5 worm cellular contexts compared by ENCODE assay signal in genomic region chrX:8368210-8368609, ce11.
TF ChIP-seq lines count a peak whose summit lies in the region.

No protein-coding gene starts in this region.

TF ChIP-seq in whole organism, L1 larva, 84 proteins besides CTCF, POLR2A, EP300 and RAD21 (continues in another document):
- TF ChIP-seq aha-1 (tag; optimal IDR thresholded peaks at IDR 0.05; lab: Kevin White, UChicago) (peak; percentile 30), vab-15 (tag; optimal IDR thresholded peaks at IDR 0.05; lab: Kevin White, UChicago) (no peak), lir-3 (tag; optimal IDR thresholded peaks at IDR 0.05; lab: Kevin White, UChicago; ENCODE audit: poor library complexity) (no peak), alr-1 (tag; optimal IDR thresholded peaks at IDR 0.05; lab: Kevin White, UChicago; ENCODE audit: borderline replicate concordance) (no peak), ceh-8 (GFP tag; optimal IDR thresholded peaks at IDR 0.05; lab: Kevin White, UChicago) (peak; percentile 4), mef-2 (tag; optimal IDR thresholded peaks at IDR 0.05; lab: Kevin White, UChicago) (no peak), nhr-47 (tag; optimal IDR thresholded peaks at IDR 0.05; lab: Kevin White, UChicago) (peak; percentile 86), zag-1 (tag; optimal IDR thresholded peaks at IDR 0.05; lab: Kevin White, UChicago) (no peak), blmp-1 (tag; optimal IDR thresholded peaks at IDR 0.05; lab: Kevin White, UChicago) (peak; percentile 75), mab-9 (GFP tag; IDR thresholded peaks at IDR 0.05; lab: Robert Waterston, UW) (peak; percentile 59), C16A3.4 (tag; optimal IDR thresholded peaks at IDR 0.05; lab: Kevin White, UChicago) (peak; percentile 77), lin-35 (GFP tag; optimal IDR thresholded peaks at IDR 0.05; lab: Kevin White, UChicago) (peak; percentile 68 to 80), fos-1 (tag; optimal IDR thresholded peaks at IDR 0.05; lab: Kevin White, UChicago) (peak; percentile 15), snu-23 (GFP tag; optimal IDR thresholded peaks at IDR 0.05; lab: Kevin White, UChicago) (peak; percentile 80), unc-130 (tag; optimal IDR thresholded peaks at IDR 0.05; lab: Kevin White, UChicago) (peak; percentile 33), pqm-1 (tag; optimal IDR thresholded peaks at IDR 0.05; lab: Kevin White, UChicago) (no peak), nhr-11 (tag; optimal IDR thresholded peaks at IDR 0.05; lab: Kevin White, UChicago) (no peak), irx-1 (tag; optimal IDR thresholded peaks at IDR 0.05; lab: Kevin White, UChicago) (peak; percentile 71)

TF ChIP-seq in whole organism, L3 larva, 47 proteins besides CTCF, POLR2A, EP300 and RAD21 (continues in another document):
- TF ChIP-seq elt-2 (tag; optimal IDR thresholded peaks at IDR 0.05; lab: Kevin White, UChicago): peak; percentile 62
- peak; percentile 82 for TF ChIP-seq pqm-1 (tag; optimal IDR thresholded peaks at IDR 0.05; lab: Kevin White, UChicago)
- peak; percentile 69 for TF ChIP-seq snpc-4 (tag; optimal IDR thresholded peaks at IDR 0.05; lab: Kevin White, UChicago)
- TF ChIP-seq jun-1 (tag; optimal IDR thresholded peaks at IDR 0.05; lab: Kevin White, UChicago): peak; percentile 81
- TF ChIP-seq pha-4 (tag; optimal IDR thresholded peaks at IDR 0.05; lab: Kevin White, UChicago): peak; percentile 80
- no peak for TF ChIP-seq nhr-43 (tag; optimal IDR thresholded peaks at IDR 0.05; lab: Kevin White, UChicago; ENCODE audit: poor library complexity, severe bottlenecking)
- TF ChIP-seq unc-39 (tag; optimal IDR thresholded peaks at IDR 0.05; lab: Kevin White, UChicago): no peak
- TF ChIP-seq nhr-25 (tag; optimal IDR thresholded peaks at IDR 0.05; lab: Kevin White, UChicago): no peak
- peak; percentile 45 for TF ChIP-seq ceh-28 (tag; optimal IDR thresholded peaks at IDR 0.05; lab: Kevin White, UChicago)
- no peak for TF ChIP-seq ztf-4 (tag; optimal IDR thresholded peaks at IDR 0.05; lab: Kevin White, UChicago)
- TF ChIP-seq nhr-12 (tag; optimal IDR thresholded peaks at IDR 0.05; lab: Kevin White, UChicago): no peak
- TF ChIP-seq eor-1 (tag; optimal IDR thresholded peaks at IDR 0.05; lab: Kevin White, UChicago): no peak
- no peak for TF ChIP-seq ZK546.5 (tag; optimal IDR thresholded peaks at IDR 0.05; lab: Kevin White, UChicago)
- TF ChIP-seq R02D3.7 (tag; optimal IDR thresholded peaks at IDR 0.05; lab: Kevin White, UChicago): peak; percentile 42
- TF ChIP-seq egl-27 (tag; optimal IDR thresholded peaks at IDR 0.05; lab: Kevin White, UChicago): peak; percentile 3
- no peak for TF ChIP-seq sea-2 (GFP tag; optimal IDR thresholded peaks at IDR 0.05; lab: Kevin White, UChicago)
- peak; percentile 56 for TF ChIP-seq hmg-11 (tag; optimal IDR thresholded peaks at IDR 0.05; lab: Kevin White, UChicago)
- TF ChIP-seq elt-3 (tag; optimal IDR thresholded peaks at IDR 0.05; lab: Kevin White, UChicago): no peak
- no peak for TF ChIP-seq unc-62 (GFP tag; optimal IDR thresholded peaks at IDR 0.05; lab: Kevin White, UChicago)

TF ChIP-seq in whole organism, early embryonic, 17 proteins besides CTCF, POLR2A, EP300 and RAD21:
- no peak for TF ChIP-seq tbx-37 (GFP tag; conservative IDR thresholded peaks at IDR 0.05; lab: Robert Waterston, UW)
- TF ChIP-seq aly-1 (tag; optimal IDR thresholded peaks at IDR 0.05; lab: Kevin White, UChicago): peak; percentile 48
- no peak for TF ChIP-seq hmg-4 (GFP tag; optimal IDR thresholded peaks at IDR 0.05; lab: Kevin White, UChicago)
- TF ChIP-seq flt-1 (GFP tag; IDR thresholded peaks at IDR 0.05; lab: Robert Waterston, UW): peak; percentile 10; the same call in 1 of the 2 replicates
- TF ChIP-seq F13C5.2 (tag; optimal IDR thresholded peaks at IDR 0.05; lab: Kevin White, UChicago): peak; percentile 34
- no peak for TF ChIP-seq ceh-36 (tag; optimal IDR thresholded peaks at IDR 0.05; lab: Kevin White, UChicago)

TF ChIP-seq in whole organism, midembryonic, 9 proteins besides CTCF, POLR2A, EP300 and RAD21:
- TF ChIP-seq cog-1 (tag; optimal IDR thresholded peaks at IDR 0.05; lab: Kevin White, UChicago) (peak; percentile 52), ref-1 (GFP tag; conservative IDR thresholded peaks at IDR 0.05; lab: Robert Waterston, UW) (no peak)

TF ChIP-seq in whole organism, young adult, 124 proteins besides CTCF, POLR2A, EP300 and RAD21 (continues in another document):
- TF ChIP-seq ztf-6 (GFP tag; IDR thresholded peaks at IDR 0.05; lab: Robert Waterston, UW) (no peak), egl-18 (GFP tag; IDR thresholded peaks at IDR 0.05; lab: Robert Waterston, UW) (no peak), lin-35 (GFP tag; optimal IDR thresholded peaks at IDR 0.05; lab: Kevin White, UChicago) (peak in 1 of 3 experiments; percentile 74), Y95B8A.8 (GFP tag; IDR thresholded peaks at IDR 0.05; lab: Robert Waterston, UW) (no peak), lin-54 (GFP tag; optimal IDR thresholded peaks at IDR 0.05; lab: Kevin White, UChicago) (no peak), ceh-27 (GFP tag; optimal IDR thresholded peaks at IDR 0.05; lab: Kevin White, UChicago) (peak; percentile 34), F33H1.4 (GFP tag; IDR thresholded peaks at IDR 0.05; lab: Robert Waterston, UW) (no peak), efl-1 (GFP tag; optimal IDR thresholded peaks at IDR 0.05; lab: Kevin White, UChicago) (no peak), F57A8.1 (GFP tag; optimal IDR thresholded peaks at IDR 0.05; lab: Kevin White, UChicago) (no peak), K12H6.12 (tag; optimal IDR thresholded peaks at IDR 0.05; lab: Kevin White, UChicago) (peak; percentile 53), F52B5.7 (tag; optimal IDR thresholded peaks at IDR 0.05; lab: Kevin White, UChicago) (no peak), madf-3 (GFP tag; IDR thresholded peaks at IDR 0.05; lab: Robert Waterston, UW) (no peak), F22D6.2 (tag; optimal IDR thresholded peaks at IDR 0.05; lab: Kevin White, UChicago) (no peak), mes-4 (tag; optimal IDR thresholded peaks at IDR 0.05; lab: Kevin White, UChicago) (no peak), sea-2 (GFP tag; IDR thresholded peaks at IDR 0.05; lab: Robert Waterston, UW) (no peak), unc-62 (GFP tag; optimal IDR thresholded peaks at IDR 0.05; lab: Kevin White, UChicago) (no peak), ceh-100 (GFP tag; IDR thresholded peaks at IDR 0.05; lab: Robert Waterston, UW) (no peak), Y53G8AR.9 (GFP tag; conservative IDR thresholded peaks at IDR 0.05; lab: Robert Waterston, UW) (0 out of 2 replicates have a peak, but pooled peaks have one; percentile 43), ceh-58 (GFP tag; IDR thresholded peaks at IDR 0.05; lab: Robert Waterston, UW) (no peak), nhr-120 (GFP tag; IDR thresholded peaks at IDR 0.05; lab: Robert Waterston, UW) (no peak), T07F8.4 (tag; optimal IDR thresholded peaks at IDR 0.05; lab: Kevin White, UChicago) (no peak), repo-1 (tag; optimal IDR thresholded peaks at IDR 0.05; lab: Kevin White, UChicago) (no peak), let-526 (GFP tag; IDR thresholded peaks at IDR 0.05; lab: Robert Waterston, UW) (0 out of 2 replicates have a peak, but pooled peaks have one; percentile 53), sptf-2 (GFP tag; optimal IDR thresholded peaks at IDR 0.05; lab: Kevin White, UChicago) (no peak), bed-2 (GFP tag; IDR thresholded peaks at IDR 0.05; lab: Robert Waterston, UW) (no peak), lin-40 (tag; optimal IDR thresholded peaks at IDR 0.05; lab: Kevin White, UChicago) (peak; percentile 78), B0336.3 (GFP tag; IDR thresholded peaks at IDR 0.05; lab: Robert Waterston, UW) (no peak; the same call in 1 of the 2 replicates), let-607 (tag; optimal IDR thresholded peaks at IDR 0.05; lab: Kevin White, UChicago) (peak in 1 of 2 experiments; percentile 28), unc-130 (GFP tag; optimal IDR thresholded peaks at IDR 0.05; lab: Kevin White, UChicago) (no peak), F49E8.2 (tag; optimal IDR thresholded peaks at IDR 0.05; lab: Kevin White, UChicago; ENCODE audit: insufficient read depth) (no peak), rcor-1 (GFP tag; IDR thresholded peaks at IDR 0.05; lab: Robert Waterston, UW) (0 out of 2 replicates have a peak, but pooled peaks have one; percentile 47), zim-3 (tag; optimal IDR thresholded peaks at IDR 0.05; lab: Kevin White, UChicago) (no peak), xnd-1 (tag; optimal IDR thresholded peaks at IDR 0.05; lab: Kevin White, UChicago) (no peak), ekl-4 (GFP tag; IDR thresholded peaks at IDR 0.05; lab: Robert Waterston, UW) (no peak), hlh-26 (GFP tag; conservative IDR thresholded peaks at IDR 0.05; lab: Robert Waterston, UW) (no peak), K11D2.4 (GFP tag; IDR thresholded peaks at IDR 0.05; lab: Robert Waterston, UW) (peak; percentile 65), F57C9.4 (tag; optimal IDR thresholded peaks at IDR 0.05; lab: Kevin White, UChicago) (no peak), B0019.2 (GFP tag; conservative IDR thresholded peaks at IDR 0.05; lab: Robert Waterston, UW) (no peak), F55B11.4 (tag; optimal IDR thresholded peaks at IDR 0.05; lab: Kevin White, UChicago; ENCODE audit: borderline replicate concordance, insufficient read depth) (no peak), ztf-28 (GFP tag; IDR thresholded peaks at IDR 0.05; lab: Robert Waterston, UW) (no peak), dpff-1 (tag; optimal IDR thresholded peaks at IDR 0.05; lab: Kevin White, UChicago) (no peak), hrde-1 (tag; optimal IDR thresholded peaks at IDR 0.05; lab: Kevin White, UChicago; ENCODE audit: borderline replicate concordance) (no peak), dpl-1 (GFP tag; optimal IDR thresholded peaks at IDR 0.05; lab: Kevin White, UChicago) (no peak), B0035.1 (tag; optimal IDR thresholded peaks at IDR 0.05; lab: Kevin White, UChicago) (no peak), snpc-4 (GFP tag; optimal IDR thresholded peaks at IDR 0.05; lab: Kevin White, UChicago) (no peak), snpc-4 (tag; optimal IDR thresholded peaks at IDR 0.05; lab: Kevin White, UChicago) (peak in 1 of 4 experiments; percentile 48), ztf-25 (GFP tag; IDR thresholded peaks at IDR 0.05; lab: Robert Waterston, UW) (no peak), ama-1 (optimal IDR thresholded peaks at IDR 0.05; lab: Kevin White, UChicago) (no peak), ama-1 (GFP tag; optimal IDR thresholded peaks at IDR 0.05; lab: Kevin White, UChicago) (no peak), snpc-3.4 (tag; optimal IDR thresholded peaks at IDR 0.05; lab: Kevin White, UChicago) (no peak), F10E7.11 (tag; optimal IDR thresholded peaks at IDR 0.05; lab: Kevin White, UChicago) (no peak), pha-4 (tag; optimal IDR thresholded peaks at IDR 0.05; lab: Kevin White, UChicago) (no peak), hmg-20 (GFP tag; IDR thresholded peaks at IDR 0.05; lab: Robert Waterston, UW) (peak; percentile 35; the same call in 1 of the 2 replicates)

Comparison
In these comparisons a context has a peak if more than half of its experiments do, and no peak if none do; other contexts are left out.
1. Of the 8 proteins assayed by ChIP-seq in both whole organism, young adult and whole organism, L1 larva: peak only in whole organism, young adult: none; only in whole organism, L1 larva: dpl-1, efl-1, nhr-90 and unc-130; in both: none; in neither: 2; mixed calls (peak in some experiments, not most) for 2.